Fruit fly (Drosophila melanogaster): ENCODE data around the gene Amt.

The Amt gene

DNA sequence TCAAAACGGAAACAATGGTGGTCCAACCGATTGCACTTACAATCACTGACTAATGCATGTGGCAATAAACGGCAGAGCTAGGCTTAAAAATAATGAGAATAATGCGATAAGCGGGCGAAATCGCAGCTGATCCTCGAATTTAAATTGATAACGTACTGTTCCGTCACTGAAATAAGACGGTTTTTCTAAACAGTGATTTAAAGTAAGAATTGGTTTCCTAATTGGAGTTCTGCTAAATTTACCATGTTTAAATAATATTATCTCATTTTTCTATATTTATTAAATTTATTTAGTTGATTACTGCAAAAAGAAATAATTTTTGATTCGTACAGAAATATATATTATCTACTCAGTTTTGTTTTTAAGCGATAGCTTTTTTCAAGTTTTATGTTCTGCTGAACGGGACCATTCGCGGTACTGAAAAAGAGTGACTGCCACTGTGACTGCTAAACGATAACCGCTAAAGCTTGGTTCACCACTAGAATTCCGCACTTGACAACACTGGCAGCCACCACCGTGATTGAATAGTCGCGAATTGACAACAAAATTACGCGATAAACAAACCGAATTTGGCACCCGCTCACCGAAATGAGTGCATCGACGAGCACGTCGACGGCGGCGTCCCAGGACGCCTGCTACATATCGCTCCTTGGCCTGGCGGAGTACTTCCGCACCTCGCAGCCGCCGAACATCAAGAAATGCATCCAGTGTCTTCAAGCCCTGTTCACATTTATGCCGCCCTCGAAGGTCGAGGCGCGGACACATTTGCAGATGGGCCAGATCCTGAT lies 40.0 kb downstream of the Amt start, which contains the start of the genes Spn88Eb and Mau2 (continued):
- TF ChIP-seq CG12744 (GFP tag; optimal IDR thresholded peaks at IDR 0.05), result no peak
- peak; percentile 55 for TF ChIP-seq Dek (tag; optimal IDR thresholded peaks at IDR 0.05)
- TF ChIP-seq lola (GFP tag; optimal IDR thresholded peaks at IDR 0.05), result peak in 1 of 3 experiments; percentile 32
- no peak for TF ChIP-seq CG9797 (GFP tag; optimal IDR thresholded peaks at IDR 0.05)
- TF ChIP-seq z (GFP tag; IDR thresholded peaks at IDR 0.05), result no peak
- no peak for TF ChIP-seq nom (GFP tag; optimal IDR thresholded peaks at IDR 0.05)
- peak; percentile 72 for TF ChIP-seq E2f1 (GFP tag; IDR thresholded peaks at IDR 0.05)
- TF ChIP-seq CG34224 (GFP tag; IDR thresholded peaks at IDR 0.05; ENCODE audit: partially characterized antibody), result peak; percentile 67
- TF ChIP-seq CG17385 (GFP tag; optimal IDR thresholded peaks at IDR 0.05), result peak; percentile 55
- TF ChIP-seq CG11504 (tag; optimal IDR thresholded peaks at IDR 0.05), result no peak
- TF ChIP-seq jumu (GFP tag; optimal IDR thresholded peaks at IDR 0.05), result peak; percentile 76
- TF ChIP-seq CG17186 (GFP tag; optimal IDR thresholded peaks at IDR 0.05), result peak; percentile 52
- TF ChIP-seq pum (GFP tag; optimal IDR thresholded peaks at IDR 0.05), result peak; percentile 47
- no peak for TF ChIP-seq CG31365 (tag; optimal IDR thresholded peaks at IDR 0.05)
- no peak for TF ChIP-seq CG7271 (tag; optimal IDR thresholded peaks at IDR 0.05)
- no peak for TF ChIP-seq gcm (GFP tag; optimal IDR thresholded peaks at IDR 0.05)
- TF ChIP-seq croc (GFP tag; conservative IDR thresholded peaks at IDR 0.05), result peak; percentile 56; the same call in 2 of the 3 replicates
- TF ChIP-seq CG17912 (GFP tag; optimal IDR thresholded peaks at IDR 0.05), result peak; percentile 26
- peak; percentile 98 for TF ChIP-seq CG17802 (tag; optimal IDR thresholded peaks at IDR 0.05)
- no peak for TF ChIP-seq Atf3 (GFP tag; optimal IDR thresholded peaks at IDR 0.05)
- peak; percentile 75 for TF ChIP-seq CG6272 (GFP tag; IDR thresholded peaks at IDR 0.05)
- peak; percentile 100 for TF ChIP-seq CG3995 (GFP tag; optimal IDR thresholded peaks at IDR 0.05)
- peak; percentile 69 for TF ChIP-seq tin (GFP tag; optimal IDR thresholded peaks at IDR 0.05)
- TF ChIP-seq CG32767 (GFP tag; IDR thresholded peaks at IDR 0.05), result 0 out of 2 replicates have a peak, but pooled peaks have one; percentile 52
- no peak for TF ChIP-seq tap (tag; optimal IDR thresholded peaks at IDR 0.05)
- no peak for TF ChIP-seq CG15479 (GFP tag; optimal IDR thresholded peaks at IDR 0.05)
- TF ChIP-seq Sry-δ (GFP tag; optimal IDR thresholded peaks at IDR 0.05), result peak; percentile 90
- TF ChIP-seq CG1602 (GFP tag; optimal IDR thresholded peaks at IDR 0.05), result peak; percentile 43
- TF ChIP-seq onecut (GFP tag; IDR thresholded peaks at IDR 0.05), result peak; percentile 57
- TF ChIP-seq Ada2b (GFP tag; IDR thresholded peaks at IDR 0.05), result 0 out of 2 replicates have a peak, but pooled peaks have one; percentile 24
- TF ChIP-seq PHDP (tag; optimal IDR thresholded peaks at IDR 0.05), result peak; percentile 33
- peak; percentile 59; the same call in 1 of the 2 replicates for TF ChIP-seq bbx (GFP tag; IDR thresholded peaks at IDR 0.05; ENCODE audit: partially characterized antibody)
- peak; percentile 76 for TF ChIP-seq CG11085 (GFP tag; IDR thresholded peaks at IDR 0.05)
- no peak for TF ChIP-seq nerfin-2 (GFP tag; IDR thresholded peaks at IDR 0.05; ENCODE audit: partially characterized antibody)
- TF ChIP-seq insv (GFP tag; optimal IDR thresholded peaks at IDR 0.05), result peak in 1 of 2 experiments; percentile 64
- no peak for TF ChIP-seq CG11723 (GFP tag; optimal IDR thresholded peaks at IDR 0.05)
- peak; percentile 48 for TF ChIP-seq CG4820 (GFP tag; optimal IDR thresholded peaks at IDR 0.05)
- TF ChIP-seq HLHmδ (GFP tag; optimal IDR thresholded peaks at IDR 0.05), result no peak
- TF ChIP-seq CG18619 (GFP tag; optimal IDR thresholded peaks at IDR 0.05), result peak; percentile 45
- peak; percentile 65 for TF ChIP-seq Chrac-16 (GFP tag; optimal IDR thresholded peaks at IDR 0.05)
- TF ChIP-seq BtbVII (GFP tag; optimal IDR thresholded peaks at IDR 0.05), result no peak
- TF ChIP-seq C15 (GFP tag; IDR thresholded peaks at IDR 0.05), result no peak
- no peak for TF ChIP-seq CG11398 (GFP tag; optimal IDR thresholded peaks at IDR 0.05)
- TF ChIP-seq Myb (GFP tag; optimal IDR thresholded peaks at IDR 0.05), result peak; percentile 55
- peak; percentile 62 for TF ChIP-seq CG9609 (GFP tag; optimal IDR thresholded peaks at IDR 0.05)
- TF ChIP-seq ttk (GFP tag; IDR thresholded peaks at IDR 0.05), result peak; percentile 68
- TF ChIP-seq ro (GFP tag; IDR thresholded peaks at IDR 0.05), result no peak; the same call in 1 of the 2 replicates
- no peak for TF ChIP-seq trh (GFP tag; optimal IDR thresholded peaks at IDR 0.05)
- TF ChIP-seq ase (GFP tag; IDR thresholded peaks at IDR 0.05), result peak; percentile 42; the same call in 1 of the 3 replicates

All from whole organism, embryonic.